Fruit fly (Drosophila melanogaster) Kc167 (cell line): ENCODE measurements around the gene sicily.

Experiments
- Sin3A ChIP-seq: fragments of >200 bp; optimal IDR thresholded peaks from 2 replicates; lab custom pipeline; 2018; ENCODE audit warnings: missing external identifiers
- psq ChIP-seq: fragments of >200 bp; optimal IDR thresholded peaks from 2 replicates; lab custom pipeline; 2017; ENCODE audit warnings: missing external identifiers

dm6 chrX:11913581-11913980 is 22.0 kb downstream of the sicily start:
- TF ChIP-seq psq (lab: Kevin White, UChicago) (no peak), Sin3A (lab: Kevin White, UChicago) (no peak)
